Worm (Caenorhabditis elegans) whole organism, young adult: ENCODE data around the gene C08B6.6.

Experiments used
- B0261.1 ChIP-seq: sonication (generic microtip); optimal IDR thresholded peaks from 2 replicates; lab custom pipeline; 2016; ENCODE audit warnings: mild to moderate bottlenecking, missing genetic modification characterization, moderate library complexity, missing compliant biosample characterization
- D2030.7 ChIP-seq: fragments of 200-800 bp; sonication (Bioruptor generic); IDR thresholded peaks from 2 replicates; pipeline ENCODE4 v1.3.6; 2022; ENCODE audit warnings: missing genetic modification reagents, missing genetic modification characterization, missing compliant biosample characterization
- F39B2.1 ChIP-seq: fragments of 200-800 bp; sonication (Bioruptor generic); IDR thresholded peaks from 2 replicates; pipeline ENCODE4 v1.3.6; 2022; ENCODE audit warnings: missing genetic modification reagents, missing genetic modification characterization, missing compliant biosample characterization
- F57A8.1 ChIP-seq: fragments of 200-800 bp; sonication (Bioruptor generic); optimal IDR thresholded peaks from 2 replicates; lab custom pipeline; 2018; ENCODE audit warnings: mild to moderate bottlenecking, missing genetic modification characterization, moderate library complexity, missing compliant biosample characterization
- T26A5.8 ChIP-seq: sonication (generic microtip); optimal IDR thresholded peaks from 2 replicates; lab custom pipeline; 2016; ENCODE audit warnings: missing genetic modification characterization, missing compliant biosample characterization
- Y56A3A.18 ChIP-seq: fragments of 200-800 bp; sonication (Bioruptor generic); IDR thresholded peaks from 2 replicates; pipeline ENCODE4 v1.3.6; 2022; ENCODE audit warnings: missing genetic modification reagents, missing genetic modification characterization, missing compliant biosample characterization
- Y79H2A.3 ChIP-seq: fragments of 200-800 bp; sonication (Bioruptor generic); conservative IDR thresholded peaks from 2 replicates; pipeline ENCODE4 v1.3.6; 2022; ENCODE audit warnings: missing genetic modification reagents, missing genetic modification characterization, missing compliant biosample characterization
- ZK185.1 ChIP-seq: sonication (generic microtip); optimal IDR thresholded peaks from 2 replicates; lab custom pipeline; 2016; ENCODE audit warnings: mild to moderate bottlenecking, missing genetic modification characterization, missing compliant biosample characterization; ENCODE audit not compliant: poor library complexity, severe bottlenecking
- ama-1 ChIP-seq, 3 experiments: fragments of 150-350 bp in 1 of 3; sonication (generic microtip) in 2 of 3; optimal IDR thresholded peaks; 2 replicates each; lab custom pipeline; 2014 to 2018; ENCODE audit warnings: missing biosample characterization in 2 of 3, missing genetic modification characterization in 2 of 3, missing genetic modification reagents in 2 of 3
- ccch-3 ChIP-seq: fragments of 200-800 bp; sonication (Bioruptor generic); optimal IDR thresholded peaks from 2 replicates; lab custom pipeline; 2018; ENCODE audit warnings: mild to moderate bottlenecking, missing genetic modification characterization, missing compliant biosample characterization
- cebp-1 ChIP-seq, 2 experiments: fragments of 200-800 bp in 1 of 2; sonication (Bioruptor generic) in 1 of 2; sonication (generic microtip) in 1 of 2; IDR thresholded peaks in 1 of 2; optimal IDR thresholded peaks in 1 of 2; 2 replicates each; pipeline versions ENCODE4 v1.3.6 to Lab custom; 2017 to 2022; ENCODE audit warnings: missing compliant biosample characterization in 2 of 2, missing genetic modification characterization in 2 of 2, mild to moderate bottlenecking in 1 of 2, missing genetic modification reagents in 1 of 2, moderate library complexity in 1 of 2
- cebp-2 ChIP-seq: fragments of 200-800 bp; sonication (Bioruptor generic); IDR thresholded peaks from 2 replicates; pipeline ENCODE4 v1.3.6; 2022; ENCODE audit warnings: missing genetic modification characterization, missing compliant biosample characterization
- ceh-58 ChIP-seq: fragments of 200-800 bp; sonication (Bioruptor generic); IDR thresholded peaks from 2 replicates; pipeline ENCODE4 v1.3.6; 2022; ENCODE audit warnings: missing genetic modification characterization, missing compliant biosample characterization
- ceh-79 ChIP-seq: sonication (generic microtip); optimal IDR thresholded peaks from 2 replicates; lab custom pipeline; 2017; ENCODE audit warnings: mild to moderate bottlenecking, missing genetic modification characterization, missing compliant biosample characterization
- die-1 ChIP-seq: sonication (generic microtip); optimal IDR thresholded peaks from 2 replicates; lab custom pipeline; 2016; ENCODE audit warnings: missing genotype, mild to moderate bottlenecking, missing genetic modification characterization, missing compliant biosample characterization
- egl-44 ChIP-seq: fragments of 200-800 bp; sonication (Bioruptor generic); IDR thresholded peaks from 2 replicates; pipeline ENCODE4 v1.3.6; 2022; ENCODE audit warnings: missing genetic modification reagents, missing genetic modification characterization, missing compliant biosample characterization
- egrh-3 ChIP-seq: fragments of 200-800 bp; sonication (Bioruptor generic); IDR thresholded peaks from 2 replicates; pipeline ENCODE4 v1.3.6; 2022; ENCODE audit warnings: missing genetic modification reagents, missing genetic modification characterization, missing compliant biosample characterization
- ets-4 ChIP-seq: fragments of 200-800 bp; sonication (Bioruptor generic); optimal IDR thresholded peaks from 2 replicates; lab custom pipeline; 2018; ENCODE audit warnings: mild to moderate bottlenecking, missing genetic modification characterization, missing compliant biosample characterization
- fkh-3 ChIP-seq: sonication (generic microtip); optimal IDR thresholded peaks from 2 replicates; lab custom pipeline; 2016; ENCODE audit warnings: mild to moderate bottlenecking, missing genetic modification characterization, missing compliant biosample characterization
- gei-17 ChIP-seq: fragments of 200-800 bp; sonication (Bioruptor generic); optimal IDR thresholded peaks from 2 replicates; lab custom pipeline; 2018; ENCODE audit warnings: mild to moderate bottlenecking, missing genetic modification characterization, missing compliant biosample characterization
- hmg-1.2 ChIP-seq: fragments of 200-800 bp; sonication (Bioruptor generic); IDR thresholded peaks from 2 replicates; pipeline ENCODE4 v1.3.6; 2022; ENCODE audit warnings: missing genetic modification reagents, missing genetic modification characterization, missing compliant biosample characterization
- lag-1 ChIP-seq: fragments of 200-800 bp; sonication (Bioruptor generic); IDR thresholded peaks from 2 replicates; pipeline ENCODE4 v1.3.6; 2022; ENCODE audit warnings: missing genetic modification reagents, missing genetic modification characterization, missing compliant biosample characterization
- let-607 ChIP-seq, 2 experiments: fragments of 200-800 bp in 1 of 2; sonication (Bioruptor generic) in 1 of 2; sonication (generic microtip) in 1 of 2; optimal IDR thresholded peaks; 2 replicates each; lab custom pipeline; 2016 to 2018; ENCODE audit warnings: mild to moderate bottlenecking in 2 of 2, missing compliant biosample characterization in 2 of 2, missing genetic modification characterization in 2 of 2, moderate library complexity in 2 of 2, missing genotype in 1 of 2
- lir-1 ChIP-seq: fragments of 200-800 bp; sonication (Bioruptor generic); conservative IDR thresholded peaks from 2 replicates; pipeline ENCODE4 v1.3.6; 2022; ENCODE audit warnings: missing genetic modification reagents, missing genetic modification characterization, missing compliant biosample characterization
- madf-6 ChIP-seq: fragments of 200-800 bp; sonication (Bioruptor generic); IDR thresholded peaks from 2 replicates; pipeline ENCODE4 v1.3.6; 2022; ENCODE audit warnings: missing genetic modification reagents, missing genetic modification characterization, missing compliant biosample characterization
- nfya-2 ChIP-seq: fragments of 200-800 bp; sonication (Bioruptor generic); IDR thresholded peaks from 2 replicates; pipeline ENCODE4 v1.3.6; 2022; ENCODE audit warnings: missing genetic modification reagents, missing genetic modification characterization, missing compliant biosample characterization
- nhr-179 ChIP-seq: sonication (generic microtip); optimal IDR thresholded peaks from 2 replicates; lab custom pipeline; 2016; ENCODE audit warnings: mild to moderate bottlenecking, missing genetic modification characterization, missing compliant biosample characterization
- nhr-27 ChIP-seq: fragments of 200-800 bp; sonication (Bioruptor generic); optimal IDR thresholded peaks from 2 replicates; lab custom pipeline; 2018; ENCODE audit warnings: mild to moderate bottlenecking, missing genetic modification characterization, moderate library complexity, missing compliant biosample characterization
- nhr-90 ChIP-seq: sonication (generic microtip); optimal IDR thresholded peaks from 2 replicates; lab custom pipeline; 2016; ENCODE audit warnings: missing genotype, mild to moderate bottlenecking, missing genetic modification characterization, missing compliant biosample characterization
- rpc-1 ChIP-seq, 2 experiments: fragments of 150-350 bp in 1 of 2; sonication (generic microtip) in 1 of 2; optimal IDR thresholded peaks; 2 replicates each; lab custom pipeline; 2014 to 2018; ENCODE audit warnings: missing biosample characterization in 1 of 2, missing genetic modification characterization in 1 of 2, missing genetic modification reagents in 1 of 2, missing genotype in 1 of 2
- snpc-4 ChIP-seq, 5 experiments: fragments of 150-350 bp in 1 of 5; sonication (generic microtip) in 4 of 5; optimal IDR thresholded peaks; 2 replicates each; lab custom pipeline; 2014 to 2018; ENCODE audit warnings: missing genetic modification characterization in 5 of 5, missing biosample characterization in 3 of 5, antibody characterized with exemption in 2 of 5, mild to moderate bottlenecking in 2 of 5, missing compliant biosample characterization in 2 of 5, missing genotype in 2 of 5, moderate library complexity in 2 of 5, missing genetic modification reagents in 1 of 5
- somi-1 ChIP-seq: fragments of 200-800 bp; sonication (Bioruptor generic); optimal IDR thresholded peaks from 2 replicates; lab custom pipeline; 2018; ENCODE audit warnings: mild to moderate bottlenecking, missing genetic modification characterization, missing compliant biosample characterization
- unc-62 ChIP-seq: fragments of 150-350 bp; optimal IDR thresholded peaks from 2 replicates; lab custom pipeline; 2014; ENCODE audit warnings: missing biosample characterization, missing genetic modification reagents, missing genetic modification characterization
- ztf-25 ChIP-seq: fragments of 200-800 bp; sonication (Bioruptor generic); IDR thresholded peaks from 2 replicates; pipeline ENCODE4 v1.3.6; 2022; ENCODE audit warnings: missing genetic modification reagents, missing genetic modification characterization, missing compliant biosample characterization

C08B6.6 gene

ce11 chrV:10123324-10123723, at the start of gene C08B6.6:
C08B6.6 (plus strand) TSS chrV:10123624.
- TF ChIP-seq ama-1 (optimal IDR thresholded peaks at IDR 0.05; lab: Kevin White, UChicago) (no peak), ama-1 (GFP tag; optimal IDR thresholded peaks at IDR 0.05; lab: Kevin White, UChicago) (no peak), ztf-25 (GFP tag; lab: Robert Waterston, UW) (no peak), gei-17 (GFP tag; lab: Kevin White, UChicago) (no peak), lir-1 (GFP tag; lab: Robert Waterston, UW) (no peak), nfya-2 (GFP tag; lab: Robert Waterston, UW) (no peak), nhr-90 (tag; lab: Kevin White, UChicago) (no peak), ccch-3 (no peak), cebp-2 (GFP tag; lab: Robert Waterston, UW) (no peak), nhr-27 (tag; lab: Kevin White, UChicago) (no peak), die-1 (tag; lab: Kevin White, UChicago) (no peak), egl-44 (GFP tag; lab: Robert Waterston, UW) (no peak), let-607 (tag; optimal IDR thresholded peaks at IDR 0.05; lab: Kevin White, UChicago) (no peak), B0261.1 (tag; lab: Kevin White, UChicago) (no peak)

DNA sequence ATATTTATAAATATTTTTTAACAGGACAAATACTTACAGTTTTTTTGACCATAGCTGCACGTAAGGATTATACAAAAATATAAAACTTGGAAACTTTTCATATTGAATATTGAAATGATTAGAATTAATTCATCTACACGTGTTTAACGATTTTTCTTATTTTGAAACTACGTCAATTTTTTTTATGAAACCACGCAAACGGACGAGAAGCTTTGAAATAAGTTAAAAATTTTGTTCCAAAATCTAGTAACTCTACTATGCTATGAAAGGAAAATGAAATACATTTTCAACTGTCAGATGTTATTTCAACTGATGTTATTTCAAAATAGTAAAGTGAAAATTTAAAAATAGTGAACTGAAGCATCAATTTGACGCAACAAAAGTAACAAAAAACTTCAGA, 49.6 kb upstream of the C08B6.6 start, which contains the start of gene F57A8.6:
TSS of gene F57A8.6 (minus strand) at position 101 of the 400 bp plus-strand sequence.
- no peak for TF ChIP-seq rpc-1 (optimal IDR thresholded peaks at IDR 0.05; lab: Kevin White, UChicago)
- no peak for TF ChIP-seq rpc-1 (tag; optimal IDR thresholded peaks at IDR 0.05; lab: Kevin White, UChicago)
- TF ChIP-seq unc-62 (GFP tag; lab: Kevin White, UChicago), result no peak
- TF ChIP-seq F57A8.1, result no peak
- no peak for TF ChIP-seq T26A5.8 (tag; lab: Kevin White, UChicago)
- no peak for TF ChIP-seq ceh-58 (GFP tag; lab: Robert Waterston, UW)
- TF ChIP-seq ZK185.1 (tag; lab: Kevin White, UChicago), result no peak
- TF ChIP-seq somi-1 (GFP tag; lab: Kevin White, UChicago), result no peak
- TF ChIP-seq cebp-1 (GFP tag; IDR thresholded peaks at IDR 0.05; lab: Robert Waterston, UW), result no peak
- TF ChIP-seq cebp-1 (tag; optimal IDR thresholded peaks at IDR 0.05; lab: Kevin White, UChicago), result no peak
- TF ChIP-seq hmg-1.2 (GFP tag; lab: Robert Waterston, UW), result no peak
- no peak for TF ChIP-seq D2030.7 (GFP tag; lab: Robert Waterston, UW)
- TF ChIP-seq, all 124 proteins: peak for 0

DNA sequence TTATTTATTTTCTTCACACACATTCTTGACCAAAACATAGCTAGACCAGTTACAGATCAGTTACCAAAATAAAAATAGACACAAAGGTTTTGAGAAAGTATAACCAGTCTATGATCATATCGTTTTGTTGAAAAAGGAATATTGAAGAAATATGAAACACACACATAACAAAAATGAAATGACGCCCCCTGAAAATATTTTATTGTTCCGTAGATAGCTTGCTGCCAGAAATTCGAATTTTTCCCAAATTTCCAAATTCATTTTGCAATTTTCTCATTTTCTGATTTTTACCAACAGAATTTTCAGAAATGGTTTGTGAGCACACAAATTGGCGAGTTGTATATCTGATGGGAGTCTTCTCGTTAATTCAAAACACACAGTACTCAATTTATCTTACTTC, 48.0 kb upstream of the C08B6.6 start, which contains the start of gene F57A8.7:
TSS of gene F57A8.7 (plus strand) at position 301 of the 400 bp plus-strand sequence.
- TF ChIP-seq madf-6 (GFP tag; lab: Robert Waterston, UW) (no peak), ets-4 (no peak), fkh-3 (no peak), snpc-4 (GFP tag; optimal IDR thresholded peaks at IDR 0.05; lab: Kevin White, UChicago) (no peak), snpc-4 (tag; optimal IDR thresholded peaks at IDR 0.05; lab: Kevin White, UChicago) (no peak), lag-1 (no peak), egrh-3 (GFP tag; lab: Robert Waterston, UW) (no peak)

- no peak for TF ChIP-seq Y56A3A.18 (GFP tag; lab: Robert Waterston, UW)
- no peak for TF ChIP-seq ccch-3
- TF ChIP-seq Y79H2A.3 (GFP tag; lab: Robert Waterston, UW), result no peak
- no peak for TF ChIP-seq lag-1
- TF ChIP-seq nhr-179 (tag; lab: Kevin White, UChicago), result no peak
- TF ChIP-seq ceh-79 (tag; lab: Kevin White, UChicago), result no peak
- no peak for TF ChIP-seq F39B2.1 (GFP tag; lab: Robert Waterston, UW)
- TF ChIP-seq, all 124 proteins: peak for 0
These were observed 45.2 kb upstream of the C08B6.6 start, which contains the start of gene R04B5.1 for ce11 chrV:10078244-10078643. R04B5.1 (minus strand) TSS chrV:10078344.
